Worm (Caenorhabditis elegans): ENCODE results near the gene csn-5.

ce11 chrIV:5654203-5654602 lies 4.9 kb downstream of the csn-5 start:
- TF ChIP-seq zag-1 (tag; optimal IDR thresholded peaks at IDR 0.05) (no peak), lin-39 (tag; optimal IDR thresholded peaks at IDR 0.05) (no peak), mab-5 (tag; optimal IDR thresholded peaks at IDR 0.05) (no peak), Y55F3AM.14 (GFP tag; optimal IDR thresholded peaks at IDR 0.05) (no peak), nhr-11 (tag; optimal IDR thresholded peaks at IDR 0.05) (no peak), ztf-11 (tag; optimal IDR thresholded peaks at IDR 0.05) (no peak), ceh-16 (tag; optimal IDR thresholded peaks at IDR 0.05) (no peak), mbf-1 (tag; optimal IDR thresholded peaks at IDR 0.05) (no peak), unc-62 (GFP tag; optimal IDR thresholded peaks at IDR 0.05) (no peak), egl-27 (tag; optimal IDR thresholded peaks at IDR 0.05) (no peak)
